Fruit fly (Drosophila melanogaster) whole organism, embryonic: ENCODE results near the gene Neurochondrin.
A peak's percentile ranks its signal among the peaks of the same experiment; 100 is the strongest.

ENCODE experiments used
- CG11695 ChIP-seq: fragments of 200-800 bp; sonication (Bioruptor generic); IDR thresholded peaks from 3 replicates; pipeline ENCODE4 v1.3.6; 2022; ENCODE audit warnings: missing biosample characterization, missing genetic modification characterization
- CG12299 ChIP-seq: fragments of 200-800 bp; sonication (Bioruptor generic); optimal IDR thresholded peaks from 2 replicates; lab custom pipeline; 2018; ENCODE audit warnings: missing biosample characterization, mild to moderate bottlenecking, missing genetic modification characterization
- CG13287 ChIP-seq: fragments of 200-800 bp; sonication (Bioruptor generic); IDR thresholded peaks from 2 replicates; pipeline ENCODE4 v1.3.6; 2022; ENCODE audit warnings: missing biosample characterization, missing genetic modification characterization; ENCODE audit not compliant: partially characterized antibody
- CG15011 ChIP-seq: fragments of 200-800 bp; sonication (Bioruptor generic); optimal IDR thresholded peaks from 3 replicates; lab custom pipeline; 2018; ENCODE audit warnings: missing biosample characterization, mild to moderate bottlenecking, missing genetic modification characterization
- CG15269 ChIP-seq: fragments of 200-800 bp; sonication (Bioruptor generic); optimal IDR thresholded peaks from 2 replicates; lab custom pipeline; 2018; ENCODE audit warnings: missing biosample characterization, mild to moderate bottlenecking, missing genetic modification characterization, moderate library complexity
- CG15514 ChIP-seq: fragments of 200-800 bp; sonication (Bioruptor generic); optimal IDR thresholded peaks from 3 replicates; lab custom pipeline; 2017; ENCODE audit warnings: missing biosample characterization, missing genetic modification characterization, mild to moderate bottlenecking, moderate library complexity, missing genetic modification reagents
- CG15696 ChIP-seq: fragments of 200-800 bp; sonication (Bioruptor generic); optimal IDR thresholded peaks from 2 replicates; lab custom pipeline; 2019; ENCODE audit warnings: missing biosample characterization, mild to moderate bottlenecking, missing genetic modification characterization, moderate library complexity
- CG17359 ChIP-seq: fragments of 200-800 bp; sonication (Bioruptor generic); optimal IDR thresholded peaks from 3 replicates; lab custom pipeline; 2018; ENCODE audit warnings: missing biosample characterization, mild to moderate bottlenecking, missing genetic modification characterization, moderate library complexity
- CG17568 ChIP-seq: fragments of 200-800 bp; sonication (Bioruptor generic); optimal IDR thresholded peaks from 2 replicates; lab custom pipeline; 2018; ENCODE audit warnings: missing biosample characterization, mild to moderate bottlenecking, missing genetic modification characterization, moderate library complexity
- CG1832 ChIP-seq: fragments of 200-800 bp; sonication (Bioruptor generic); optimal IDR thresholded peaks from 2 replicates; lab custom pipeline; 2017; ENCODE audit warnings: missing biosample characterization, mild to moderate bottlenecking, missing genetic modification characterization, inconsistent platforms
- CG18619 ChIP-seq: fragments of 200-800 bp; sonication (Bioruptor generic); optimal IDR thresholded peaks from 3 replicates; lab custom pipeline; 2017; ENCODE audit warnings: missing biosample characterization, mild to moderate bottlenecking, missing genetic modification characterization
- CG32532 ChIP-seq: fragments of 200-800 bp; sonication (Bioruptor generic); IDR thresholded peaks from 2 replicates; pipeline ENCODE4 v1.3.6; 2022; ENCODE audit warnings: missing biosample characterization, missing genetic modification characterization
- CG3281 ChIP-seq: fragments of 200-800 bp; sonication (Bioruptor generic); optimal IDR thresholded peaks from 3 replicates; lab custom pipeline; 2017; ENCODE audit warnings: missing biosample characterization, mild to moderate bottlenecking, missing genetic modification characterization
- CG3407 ChIP-seq: fragments of 200-800 bp; sonication (Bioruptor generic); optimal IDR thresholded peaks from 2 replicates; lab custom pipeline; 2018; ENCODE audit warnings: missing biosample characterization, mild to moderate bottlenecking, missing genetic modification characterization
- CG34224 ChIP-seq: fragments of 200-800 bp; sonication (Bioruptor generic); IDR thresholded peaks from 3 replicates; pipeline ENCODE4 v1.3.6; 2022; ENCODE audit warnings: missing biosample characterization, missing genetic modification characterization; ENCODE audit not compliant: partially characterized antibody
- CG34422 ChIP-seq: fragments of 200-800 bp; sonication (Bioruptor generic); IDR thresholded peaks from 3 replicates; pipeline ENCODE4 v1.3.6; 2022; ENCODE audit warnings: missing biosample characterization, missing genetic modification characterization
- CG4328 ChIP-seq: fragments of 200-800 bp; sonication (Bioruptor generic); optimal IDR thresholded peaks from 3 replicates; lab custom pipeline; 2017; ENCODE audit warnings: missing biosample characterization, missing genetic modification reagents, missing genetic modification characterization
- CG4360 ChIP-seq: fragments of 200-800 bp; sonication (Bioruptor generic); IDR thresholded peaks from 2 replicates; pipeline ENCODE4 v1.3.6; 2022; ENCODE audit warnings: missing biosample characterization, missing genetic modification characterization
- CG4854 ChIP-seq: fragments of 200-800 bp; sonication (Bioruptor generic); optimal IDR thresholded peaks from 2 replicates; lab custom pipeline; 2016; ENCODE audit warnings: missing biosample characterization, missing genetic modification characterization, inconsistent platforms
- CG6813 ChIP-seq: fragments of 200-800 bp; sonication (Bioruptor generic); optimal IDR thresholded peaks from 2 replicates; lab custom pipeline; 2017; ENCODE audit warnings: missing biosample characterization, missing genetic modification characterization, mild to moderate bottlenecking, moderate library complexity, missing genetic modification reagents
- CG8290 ChIP-seq, 3 experiments: fragments of 200-800 bp; sonication (Bioruptor generic); optimal IDR thresholded peaks; 2 replicates each; lab custom pipeline; 2016 to 2019; ENCODE audit warnings: missing biosample characterization in 3 of 3, missing genetic modification characterization in 3 of 3, mild to moderate bottlenecking in 2 of 3, moderate library complexity in 1 of 3
- Chrac-16 ChIP-seq: fragments of 200-800 bp; sonication (Bioruptor generic); optimal IDR thresholded peaks from 3 replicates; lab custom pipeline; 2016; ENCODE audit warnings: missing biosample characterization, missing genetic modification characterization
- CrebB ChIP-seq: fragments of 200-800 bp; sonication (Bioruptor generic); optimal IDR thresholded peaks from 3 replicates; lab custom pipeline; 2018; ENCODE audit warnings: missing biosample characterization, mild to moderate bottlenecking, missing genetic modification characterization
- D19A ChIP-seq: fragments of 200-800 bp; optimal IDR thresholded peaks from 3 replicates; lab custom pipeline; 2019; ENCODE audit warnings: missing biosample characterization, mild to moderate bottlenecking, missing genetic modification characterization, moderate library complexity
- Fer3 ChIP-seq: fragments of 200-800 bp; sonication (Bioruptor generic); optimal IDR thresholded peaks from 2 replicates; lab custom pipeline; 2018; ENCODE audit warnings: missing biosample characterization, mild to moderate bottlenecking, missing genetic modification characterization, moderate library complexity
- HLH3B ChIP-seq: fragments of 200-800 bp; sonication (Bioruptor generic); IDR thresholded peaks from 2 replicates; pipeline ENCODE4 v1.3.6; 2022; ENCODE audit warnings: missing biosample characterization, missing genetic modification characterization
- Hr51 ChIP-seq, 2 experiments: fragments of 200-800 bp; sonication (Bioruptor generic); optimal IDR thresholded peaks; 2 replicates in 1 of 2; 3 replicates in 1 of 2; lab custom pipeline; 2016 to 2018; ENCODE audit warnings: missing biosample characterization in 2 of 2, missing genetic modification characterization in 2 of 2, mild to moderate bottlenecking in 1 of 2, moderate library complexity in 1 of 2
- MESR4 ChIP-seq: fragments of 200-800 bp; sonication (Bioruptor generic); optimal IDR thresholded peaks from 2 replicates; lab custom pipeline; 2018; ENCODE audit warnings: missing biosample characterization, mild to moderate bottlenecking, missing genetic modification characterization, moderate library complexity
- Oaz ChIP-seq: fragments of 200-800 bp; sonication (Bioruptor generic); IDR thresholded peaks from 2 replicates; pipeline ENCODE4 v1.3.6; 2022; ENCODE audit warnings: missing biosample characterization, missing genetic modification characterization
- Pdp1 ChIP-seq, 2 experiments: fragments of 200-800 bp; sonication (Bioruptor generic); optimal IDR thresholded peaks; 3 replicates each; lab custom pipeline; 2016; ENCODE audit warnings: missing biosample characterization in 2 of 2, missing genetic modification characterization in 2 of 2, mild to moderate bottlenecking in 1 of 2, moderate library complexity in 1 of 2
- Xbp1 ChIP-seq: fragments of 200-800 bp; sonication (Bioruptor generic); optimal IDR thresholded peaks from 3 replicates; lab custom pipeline; 2016; ENCODE audit warnings: missing biosample characterization, mild to moderate bottlenecking, missing genetic modification characterization
- amos ChIP-seq: fragments of 200-800 bp; sonication (Bioruptor generic); IDR thresholded peaks from 2 replicates; pipeline ENCODE4 v1.3.6; 2022; ENCODE audit warnings: missing biosample characterization, missing genetic modification characterization; ENCODE audit not compliant: partially characterized antibody
- danr ChIP-seq: fragments of 200-800 bp; sonication (Bioruptor generic); IDR thresholded peaks from 2 replicates; pipeline ENCODE4 v1.3.6; 2022; ENCODE audit warnings: missing biosample characterization, missing genetic modification characterization
- fd102C ChIP-seq: fragments of 200-800 bp; sonication (Bioruptor generic); optimal IDR thresholded peaks from 2 replicates; lab custom pipeline; 2018; ENCODE audit warnings: missing biosample characterization, mild to moderate bottlenecking, missing genetic modification characterization, moderate library complexity
- fru ChIP-seq: fragments of >200 bp; optimal IDR thresholded peaks from 2 replicates; lab custom pipeline; 2017
- grn ChIP-seq: fragments of 200-800 bp; sonication (Bioruptor generic); optimal IDR thresholded peaks from 3 replicates; lab custom pipeline; 2017; ENCODE audit warnings: missing biosample characterization, missing genetic modification characterization
- kni ChIP-seq: fragments of 200-800 bp; sonication (Bioruptor generic); optimal IDR thresholded peaks from 3 replicates; lab custom pipeline; 2017; ENCODE audit warnings: mild to moderate bottlenecking, missing biosample characterization, missing genetic modification reagents, missing genetic modification characterization
- lbe ChIP-seq: fragments of 200-800 bp; sonication (Bioruptor generic); optimal IDR thresholded peaks from 2 replicates; lab custom pipeline; 2016; ENCODE audit warnings: missing biosample characterization, mild to moderate bottlenecking, missing genetic modification characterization
- mld ChIP-seq: fragments of 200-800 bp; sonication (Bioruptor generic); IDR thresholded peaks from 3 replicates; pipeline ENCODE4 v1.3.6; 2022; ENCODE audit warnings: missing biosample characterization, missing genetic modification characterization; ENCODE audit not compliant: partially characterized antibody
- nmo ChIP-seq: fragments of 200-800 bp; sonication (Bioruptor generic); optimal IDR thresholded peaks from 2 replicates; lab custom pipeline; 2018; ENCODE audit warnings: missing biosample characterization, mild to moderate bottlenecking, missing genetic modification characterization, moderate library complexity
- pan ChIP-seq, 4 experiments: fragments of >200 bp in 3 of 4; fragments of 200-800 bp in 1 of 4; sonication (Bioruptor generic) in 1 of 4; optimal IDR thresholded peaks in 3 of 4; IDR thresholded peaks in 1 of 4; 2 replicates each; pipeline versions ENCODE4 v1.3.6 to Lab custom; 2017 to 2022; ENCODE audit warnings: missing biosample characterization in 2 of 4, missing genetic modification characterization in 2 of 4, mixed read lengths in 1 of 4
- pnt ChIP-seq: fragments of 200-800 bp; sonication (Bioruptor generic); optimal IDR thresholded peaks from 3 replicates; lab custom pipeline; 2016; ENCODE audit warnings: missing biosample characterization, missing genetic modification characterization
- pzg ChIP-seq: fragments of 200-800 bp; sonication (Bioruptor generic); optimal IDR thresholded peaks from 3 replicates; lab custom pipeline; 2018; ENCODE audit warnings: missing biosample characterization, mild to moderate bottlenecking, missing genetic modification characterization, moderate library complexity
- sens ChIP-seq: fragments of 200-800 bp; sonication (Bioruptor generic); peaks from one replicate; lab custom pipeline; 2016; ENCODE audit warnings: missing biosample characterization, missing genetic modification characterization
- so ChIP-seq: fragments of 200-800 bp; sonication (Bioruptor generic); IDR thresholded peaks from 3 replicates; pipeline ENCODE4 v1.3.6; 2022; ENCODE audit warnings: missing biosample characterization, missing genetic modification characterization
- usp ChIP-seq: fragments of >200 bp; optimal IDR thresholded peaks from 2 replicates; lab custom pipeline; 2017; ENCODE audit warnings: missing biosample characterization, missing genetic modification characterization
- zfh2 ChIP-seq: fragments of 200-800 bp; sonication (Bioruptor generic); optimal IDR thresholded peaks from 2 replicates; lab custom pipeline; 2016; ENCODE audit warnings: missing biosample characterization, missing genetic modification characterization

The Neurochondrin gene

DNA sequence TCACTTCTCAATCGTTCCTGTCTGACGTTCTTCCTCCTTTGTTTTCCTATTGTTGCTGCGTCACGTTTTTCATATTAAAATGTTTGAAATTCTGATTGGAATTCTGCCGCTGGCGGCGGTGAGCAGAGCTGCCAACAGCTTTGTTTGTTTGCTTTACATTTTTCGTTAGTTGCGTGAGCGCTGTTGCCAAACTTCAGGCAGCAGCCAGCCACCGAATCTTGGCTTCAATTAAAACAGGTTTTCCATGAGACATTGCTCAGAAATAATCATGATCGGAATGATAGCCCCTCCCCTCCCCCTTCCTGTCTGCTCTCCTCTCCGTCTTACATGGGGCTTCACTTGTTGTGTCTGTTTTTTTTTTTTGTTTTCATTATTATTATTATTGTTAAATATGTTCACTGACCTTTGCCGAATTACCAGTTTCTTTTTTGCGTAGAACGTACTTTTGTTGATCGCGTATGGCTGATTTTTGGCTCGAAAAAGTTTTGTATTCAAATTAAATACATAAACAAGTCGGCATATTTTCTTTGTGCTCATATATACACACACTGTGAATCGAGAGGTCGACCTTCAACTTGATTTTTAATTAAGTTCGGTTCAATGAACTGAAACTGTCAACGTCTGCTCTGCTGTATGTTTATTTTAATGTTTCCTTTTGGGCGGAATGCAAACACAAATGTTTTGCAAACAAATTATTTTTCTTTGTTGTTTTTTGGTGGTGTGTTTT lies 41.9 kb upstream of the Neurochondrin start:
- TF ChIP-seq CG15269 (tag; lab: Kevin White, UChicago) (peak; percentile 11), pnt (no peak), pan (optimal IDR thresholded peaks at IDR 0.05; lab: Kevin White, UChicago) (no peak), pan (GFP tag; optimal IDR thresholded peaks at IDR 0.05 in 1 of 2, IDR thresholded peaks at IDR 0.05 in 1 of 2) (peak in 1 of 2 experiments; percentile 50), lbe (GFP tag; lab: Kevin White, UChicago) (no peak), CG11695 (no peak), CrebB (tag; lab: Kevin White, UChicago) (no peak), HLH3B (GFP tag; lab: Robert Waterston, UW) (no peak), Xbp1 (GFP tag; lab: Kevin White, UChicago) (no peak), CG34422 (GFP tag; lab: Robert Waterston, UW) (no peak), Fer3 (tag; lab: Kevin White, UChicago) (no peak), CG6813 (GFP tag; lab: Kevin White, UChicago) (no peak), pzg (GFP tag; lab: Kevin White, UChicago) (no peak), danr (GFP tag; lab: Robert Waterston, UW) (no peak), sens (GFP tag; lab: Kevin White, UChicago) (no peak), CG15696 (no peak), fd102C (GFP tag; lab: Kevin White, UChicago) (no peak), CG3407 (GFP tag; lab: Kevin White, UChicago) (peak; percentile 100), CG1832 (GFP tag; lab: Kevin White, UChicago) (no peak), CG18619 (GFP tag; lab: Kevin White, UChicago) (no peak), Pdp1 (GFP tag; optimal IDR thresholded peaks at IDR 0.05; lab: Kevin White, UChicago) (peak in 1 of 2 experiments; percentile 8), fru (lab: Kevin White, UChicago) (no peak), usp (GFP tag; lab: Kevin White, UChicago) (no peak), grn (GFP tag; lab: Kevin White, UChicago) (peak; percentile 85), Chrac-16 (GFP tag; lab: Kevin White, UChicago) (no peak), CG8290 (GFP tag; optimal IDR thresholded peaks at IDR 0.05; lab: Kevin White, UChicago) (no peak), CG8290 (tag; optimal IDR thresholded peaks at IDR 0.05; lab: Kevin White, UChicago) (no peak), CG17359 (tag; lab: Kevin White, UChicago) (no peak), CG32532 (GFP tag; lab: Robert Waterston, UW) (peak; percentile 55; the same call in 1 of the 2 replicates), zfh2 (no peak), CG34224 (GFP tag; lab: Robert Waterston, UW) (0 out of 3 replicates have a peak, but pooled peaks have one; percentile 48), nmo (GFP tag; lab: Kevin White, UChicago) (no peak), amos (GFP tag; lab: Robert Waterston, UW) (peak; percentile 12; the same call in 1 of the 2 replicates), CG4360 (GFP tag; lab: Robert Waterston, UW) (peak; percentile 34; the same call in 1 of the 2 replicates), CG15011 (GFP tag; lab: Kevin White, UChicago) (no peak), MESR4 (GFP tag; lab: Kevin White, UChicago) (no peak), CG15514 (GFP tag; lab: Kevin White, UChicago) (peak; percentile 18), CG13287 (GFP tag; lab: Robert Waterston, UW) (peak; percentile 30; the same call in 1 of the 2 replicates), D19A (no peak), mld (GFP tag; lab: Robert Waterston, UW) (0 out of 3 replicates have a peak, but pooled peaks have one; percentile 45), Hr51 (GFP tag; optimal IDR thresholded peaks at IDR 0.05; lab: Kevin White, UChicago) (peak in 1 of 2 experiments; percentile 5), CG12299 (tag; lab: Kevin White, UChicago) (no peak), CG3281 (GFP tag; lab: Kevin White, UChicago) (no peak), kni (GFP tag; lab: Kevin White, UChicago) (peak; percentile 80), so (GFP tag; lab: Robert Waterston, UW) (peak; percentile 19; the same call in 1 of the 3 replicates), CG17568 (GFP tag; lab: Kevin White, UChicago) (peak; percentile 43), Oaz (GFP tag; lab: Robert Waterston, UW) (no peak), CG4854 (no peak), CG4328 (GFP tag; lab: Kevin White, UChicago) (no peak)
